Fruit fly (Drosophila melanogaster) whole organism, adult: ENCODE data around the gene CG34247.

Experiments
- CG11617 ChIP-seq: fragments of 200-800 bp; sonication (Bioruptor generic); optimal IDR thresholded peaks from 2 replicates; lab custom pipeline; 2017; ENCODE audit warnings: mild to moderate bottlenecking, missing biosample characterization, missing genetic modification reagents, missing genetic modification characterization
- CG12768 ChIP-seq: fragments of 200-800 bp; sonication (Bioruptor generic); optimal IDR thresholded peaks from 2 replicates; lab custom pipeline; 2017; ENCODE audit warnings: missing biosample characterization, missing genetic modification characterization, mild to moderate bottlenecking, moderate library complexity, missing genetic modification reagents
- CG14711 ChIP-seq: fragments of 200-800 bp; sonication (Bioruptor generic); optimal IDR thresholded peaks from 2 replicates; lab custom pipeline; 2018; ENCODE audit warnings: missing biosample characterization, mild to moderate bottlenecking, missing genetic modification characterization, moderate library complexity
- CG1620 ChIP-seq: fragments of 200-800 bp; sonication (Bioruptor generic); optimal IDR thresholded peaks from 2 replicates; lab custom pipeline; 2016; ENCODE audit warnings: missing biosample characterization, missing genetic modification characterization
- CG33017 ChIP-seq: fragments of 200-800 bp; sonication (Bioruptor generic); optimal IDR thresholded peaks from 2 replicates; lab custom pipeline; 2018; ENCODE audit warnings: missing biosample characterization, mild to moderate bottlenecking, missing genetic modification characterization, moderate library complexity
- CG5204 ChIP-seq: fragments of 200-800 bp; sonication (Bioruptor generic); optimal IDR thresholded peaks from 2 replicates; lab custom pipeline; 2016; ENCODE audit warnings: missing biosample characterization, missing genetic modification characterization
- CG7045 ChIP-seq: fragments of 200-800 bp; sonication (Bioruptor generic); optimal IDR thresholded peaks from 2 replicates; lab custom pipeline; 2017; ENCODE audit warnings: missing biosample characterization, mild to moderate bottlenecking, missing genetic modification characterization
- CG7101 ChIP-seq: fragments of 200-800 bp; sonication (Bioruptor generic); optimal IDR thresholded peaks from 2 replicates; lab custom pipeline; 2018; ENCODE audit warnings: missing biosample characterization, mild to moderate bottlenecking, missing genetic modification characterization, moderate library complexity
- Clk ChIP-seq: fragments of 200-800 bp; sonication (Bioruptor generic); optimal IDR thresholded peaks from 2 replicates; lab custom pipeline; 2017; ENCODE audit warnings: missing biosample characterization, missing genetic modification characterization
- Crg-1 ChIP-seq: fragments of 200-800 bp; sonication (Bioruptor generic); optimal IDR thresholded peaks from 2 replicates; lab custom pipeline; 2016; ENCODE audit warnings: missing biosample characterization, missing genetic modification characterization
- Hr96 ChIP-seq: fragments of 200-800 bp; sonication (Bioruptor generic); optimal IDR thresholded peaks from 2 replicates; lab custom pipeline; 2016; ENCODE audit warnings: missing biosample characterization, missing genetic modification characterization
- Mnt ChIP-seq: fragments of 200-800 bp; sonication (Bioruptor generic); optimal IDR thresholded peaks from 2 replicates; lab custom pipeline; 2016; ENCODE audit warnings: missing biosample characterization, mild to moderate bottlenecking, missing genetic modification characterization
- bab1 ChIP-seq: fragments of 200-800 bp; sonication (Bioruptor generic); optimal IDR thresholded peaks from 3 replicates; lab custom pipeline; 2019; ENCODE audit warnings: missing biosample characterization, mild to moderate bottlenecking, missing genetic modification characterization, moderate library complexity
- cic ChIP-seq: fragments of 200-800 bp; sonication (Bioruptor generic); optimal IDR thresholded peaks from 2 replicates; lab custom pipeline; 2017; ENCODE audit warnings: missing biosample characterization, mild to moderate bottlenecking, missing genetic modification characterization, moderate library complexity
- cnc ChIP-seq, 2 experiments: fragments of >200 bp; optimal IDR thresholded peaks; 2 replicates each; lab custom pipeline; 2017
- kay ChIP-seq: fragments of 200-800 bp; sonication (Bioruptor generic); peaks from one replicate; lab custom pipeline; 2016; ENCODE audit warnings: missing biosample characterization, missing genetic modification characterization, borderline replicate concordance
- ovo ChIP-seq: fragments of 200-800 bp; sonication (Bioruptor generic); optimal IDR thresholded peaks from 2 replicates; lab custom pipeline; 2016; ENCODE audit warnings: missing biosample characterization, missing genetic modification characterization
- pad ChIP-seq: fragments of 200-800 bp; sonication (Bioruptor generic); optimal IDR thresholded peaks from 3 replicates; lab custom pipeline; 2017; ENCODE audit warnings: missing biosample characterization, missing genetic modification characterization, mild to moderate bottlenecking, moderate library complexity, missing genetic modification reagents
- tj ChIP-seq: fragments of 200-800 bp; sonication (Bioruptor generic); optimal IDR thresholded peaks from 3 replicates; lab custom pipeline; 2017; ENCODE audit warnings: missing biosample characterization, mild to moderate bottlenecking, missing genetic modification characterization, moderate library complexity
- toe ChIP-seq: fragments of 200-800 bp; sonication (Bioruptor generic); optimal IDR thresholded peaks from 2 replicates; lab custom pipeline; 2016; ENCODE audit warnings: missing biosample characterization, missing genetic modification characterization

The CG34247 gene

DNA sequence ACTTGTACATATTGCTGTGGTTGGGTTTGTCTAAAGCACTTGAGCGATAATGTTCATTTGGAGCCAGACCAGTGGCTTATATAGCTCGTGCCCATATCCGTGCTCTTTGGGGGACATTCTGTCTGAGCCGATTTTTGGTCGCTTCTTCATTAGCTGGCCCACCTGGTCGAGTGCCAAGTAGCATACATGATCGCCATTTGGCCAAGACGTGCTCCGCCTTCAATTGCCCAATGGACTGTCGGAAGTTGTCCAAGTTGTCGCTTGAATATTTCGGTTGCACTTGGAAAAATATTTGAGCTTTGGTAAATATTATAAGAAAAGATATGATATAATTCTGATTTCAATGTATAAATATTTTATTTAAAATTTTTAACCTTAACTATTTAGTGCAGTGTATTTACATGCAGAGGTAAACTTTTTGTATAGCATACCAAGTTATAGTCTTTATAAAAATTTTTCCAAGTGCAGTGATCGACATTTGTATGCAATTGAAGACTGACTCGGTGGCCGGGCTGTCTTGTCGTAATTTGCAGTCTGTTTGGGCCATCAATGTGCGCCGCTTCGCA, 24.0 kb upstream of the CG34247 start, which contains the start of gene CG13047:
CG13047 (minus strand) TSS at position 51 of the 566 bp plus-strand sequence.
- TF ChIP-seq CG7045 = no peak
- no peak for TF ChIP-seq cnc (optimal IDR thresholded peaks at IDR 0.05; lab: Kevin White, UChicago)
- TF ChIP-seq bab1 (GFP tag; lab: Kevin White, UChicago) = no peak
- no peak for TF ChIP-seq CG14711 (tag; lab: Kevin White, UChicago)
- no peak for TF ChIP-seq Clk (GFP tag; lab: Kevin White, UChicago)
- TF ChIP-seq CG33017 (tag; lab: Kevin White, UChicago) = no peak
- TF ChIP-seq CG5204 = no peak
- TF ChIP-seq cic (GFP tag; lab: Kevin White, UChicago) = no peak
- TF ChIP-seq kay (GFP tag; lab: Kevin White, UChicago) = no peak

dm6 chr3L:16283821-16284220, 22.4 kb upstream of the CG34247 start, which contains the start of gene CG13048:
TSS of gene CG13048 (minus strand) at chr3L:16283921.
- no peak for TF ChIP-seq tj (GFP tag; lab: Kevin White, UChicago)
- TF ChIP-seq CG11617 (GFP tag; lab: Kevin White, UChicago) = no peak
- TF ChIP-seq toe (GFP tag; lab: Kevin White, UChicago) = no peak
- TF ChIP-seq Mnt (GFP tag; lab: Kevin White, UChicago) = no peak
- no peak for TF ChIP-seq Crg-1 (GFP tag; lab: Kevin White, UChicago)
- no peak for TF ChIP-seq pad (GFP tag; lab: Kevin White, UChicago)
- no peak for TF ChIP-seq bab1 (GFP tag; lab: Kevin White, UChicago)
- no peak for TF ChIP-seq kay (GFP tag; lab: Kevin White, UChicago)
- TF ChIP-seq CG7101 (tag; lab: Kevin White, UChicago) = no peak
- TF ChIP-seq CG1620 = no peak
- TF ChIP-seq CG33017 (tag; lab: Kevin White, UChicago) = no peak
- no peak for TF ChIP-seq Hr96 (GFP tag; lab: Kevin White, UChicago)
- no peak for TF ChIP-seq CG7045
- no peak for TF ChIP-seq cnc (optimal IDR thresholded peaks at IDR 0.05; lab: Kevin White, UChicago)
- TF ChIP-seq ovo (GFP tag; lab: Kevin White, UChicago) = no peak
- no peak for TF ChIP-seq Clk (GFP tag; lab: Kevin White, UChicago)

DNA sequence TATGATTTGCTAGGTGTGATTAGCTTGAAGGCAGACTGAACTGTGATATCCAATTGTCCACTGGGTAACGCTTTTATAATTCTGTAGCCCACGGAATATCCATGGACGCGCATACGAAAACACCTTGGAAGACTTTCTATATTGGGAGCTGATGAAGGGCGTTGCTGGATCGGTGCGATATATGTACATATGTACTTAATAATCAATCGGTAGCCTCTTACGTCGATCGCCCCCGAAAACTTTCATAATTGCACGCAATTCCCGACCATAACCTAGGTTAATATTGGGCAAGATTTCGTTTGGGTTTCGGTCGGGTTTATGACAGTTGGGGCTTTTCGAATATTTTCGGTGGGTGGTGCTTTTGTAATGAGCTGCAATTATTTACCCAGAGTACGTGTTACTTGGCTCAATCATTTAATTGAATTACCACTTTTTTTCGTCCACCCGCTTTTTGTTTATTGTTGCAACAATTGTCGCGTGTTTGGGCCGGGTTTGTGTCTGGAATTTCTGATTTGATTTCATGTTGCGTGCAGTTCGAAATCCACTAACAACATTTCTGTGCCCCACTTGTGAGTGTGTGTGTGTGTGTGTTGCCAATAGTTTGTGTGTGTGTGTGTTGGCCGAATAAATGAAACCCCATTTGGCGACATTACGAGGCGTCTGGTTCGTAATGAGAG, 20.6 kb upstream of the CG34247 start, which contains the start of gene CG13049:
CG13049 (minus strand) TSS at position 51 of the 677 bp plus-strand sequence.
- TF ChIP-seq Hr96 (GFP tag; lab: Kevin White, UChicago) = no peak
- no peak for TF ChIP-seq CG5204
- TF ChIP-seq Mnt (GFP tag; lab: Kevin White, UChicago) = no peak
- TF ChIP-seq ovo (GFP tag; lab: Kevin White, UChicago) = no peak
- TF ChIP-seq pad (GFP tag; lab: Kevin White, UChicago) = no peak
- TF ChIP-seq CG14711 (tag; lab: Kevin White, UChicago) = no peak
- no peak for TF ChIP-seq Clk (GFP tag; lab: Kevin White, UChicago)
- TF ChIP-seq bab1 (GFP tag; lab: Kevin White, UChicago) = no peak
- TF ChIP-seq cic (GFP tag; lab: Kevin White, UChicago) = no peak
- no peak for TF ChIP-seq toe (GFP tag; lab: Kevin White, UChicago)
- TF ChIP-seq CG12768 (GFP tag; lab: Kevin White, UChicago) = no peak
- no peak for TF ChIP-seq CG11617 (GFP tag; lab: Kevin White, UChicago)
- no peak for TF ChIP-seq tj (GFP tag; lab: Kevin White, UChicago)
- no peak for TF ChIP-seq CG7045
- no peak for TF ChIP-seq CG1620
- TF ChIP-seq kay (GFP tag; lab: Kevin White, UChicago) = no peak
- no peak for TF ChIP-seq cnc (optimal IDR thresholded peaks at IDR 0.05; lab: Kevin White, UChicago)
- TF ChIP-seq Crg-1 (GFP tag; lab: Kevin White, UChicago) = no peak

- TF ChIP-seq Clk (GFP tag; lab: Kevin White, UChicago) (no peak), kay (GFP tag; lab: Kevin White, UChicago) (no peak), CG5204 (no peak), tj (GFP tag; lab: Kevin White, UChicago) (no peak), CG14711 (tag; lab: Kevin White, UChicago) (no peak), cnc (optimal IDR thresholded peaks at IDR 0.05; lab: Kevin White, UChicago) (no peak), CG11617 (GFP tag; lab: Kevin White, UChicago) (no peak), cic (GFP tag; lab: Kevin White, UChicago) (no peak), CG12768 (GFP tag; lab: Kevin White, UChicago) (no peak), CG33017 (tag; lab: Kevin White, UChicago) (no peak), CG1620 (no peak), bab1 (GFP tag; lab: Kevin White, UChicago) (no peak), Mnt (GFP tag; lab: Kevin White, UChicago) (no peak), ovo (GFP tag; lab: Kevin White, UChicago) (no peak), pad (GFP tag; lab: Kevin White, UChicago) (no peak), CG7045 (no peak), CG7101 (tag; lab: Kevin White, UChicago) (no peak)
These were observed 18.6 kb upstream of the CG34247 start, which contains the start of gene CG13064 for dm6 chr3L:16279987-16280454. TSS of gene CG13064 (plus strand) at chr3L:16280404.

- no peak for TF ChIP-seq CG7101 (tag; lab: Kevin White, UChicago)
- no peak for TF ChIP-seq CG7045
- no peak for TF ChIP-seq CG11617 (GFP tag; lab: Kevin White, UChicago)
- TF ChIP-seq CG12768 (GFP tag; lab: Kevin White, UChicago) = no peak
- no peak for TF ChIP-seq cic (GFP tag; lab: Kevin White, UChicago)
- TF ChIP-seq Clk (GFP tag; lab: Kevin White, UChicago) = no peak
- TF ChIP-seq Hr96 (GFP tag; lab: Kevin White, UChicago) = no peak
- TF ChIP-seq ovo (GFP tag; lab: Kevin White, UChicago) = no peak
- no peak for TF ChIP-seq Mnt (GFP tag; lab: Kevin White, UChicago)
- no peak for TF ChIP-seq CG14711 (tag; lab: Kevin White, UChicago)
- TF ChIP-seq bab1 (GFP tag; lab: Kevin White, UChicago) = no peak
These were observed 17.8 kb upstream of the CG34247 start, which contains the start of gene CG13050 for dm6 chr3L:16279171-16279570. TSS of gene CG13050 (minus strand) at chr3L:16279271.
